Fruit fly (Drosophila melanogaster) whole organism, embryonic: ENCODE data around the gene CG15894.

Experiments used
- Ada2b ChIP-seq: fragments of 200-800 bp; sonication (Bioruptor generic); IDR thresholded peaks from 2 replicates; pipeline ENCODE4 v1.3.6; 2022; ENCODE audit warnings: missing biosample characterization, missing genetic modification characterization
- Atf-2 ChIP-seq: fragments of 200-800 bp; sonication (Bioruptor generic); optimal IDR thresholded peaks from 2 replicates; lab custom pipeline; 2016; ENCODE audit warnings: missing biosample characterization, missing genetic modification characterization
- Atf6 ChIP-seq: fragments of 200-800 bp; sonication (Bioruptor generic); IDR thresholded peaks from 2 replicates; pipeline ENCODE4 v1.3.6; 2022; ENCODE audit warnings: missing biosample characterization, missing genetic modification characterization
- B-H2 ChIP-seq: fragments of 200-800 bp; sonication (Bioruptor generic); optimal IDR thresholded peaks from 2 replicates; lab custom pipeline; 2018; ENCODE audit warnings: missing biosample characterization, mild to moderate bottlenecking, missing genetic modification characterization
- Bgb ChIP-seq: fragments of 200-800 bp; sonication (Bioruptor generic); IDR thresholded peaks from 2 replicates; pipeline ENCODE4 v1.3.6; 2022; ENCODE audit warnings: missing biosample characterization, missing genetic modification characterization; ENCODE audit not compliant: partially characterized antibody
- CG11504 ChIP-seq: fragments of 200-800 bp; sonication (Bioruptor generic); optimal IDR thresholded peaks from 3 replicates; lab custom pipeline; 2019; ENCODE audit warnings: missing biosample characterization, mild to moderate bottlenecking, missing genetic modification characterization, moderate library complexity
- CG12071 ChIP-seq: fragments of 200-800 bp; sonication (Bioruptor generic); optimal IDR thresholded peaks from 3 replicates; lab custom pipeline; 2018; ENCODE audit warnings: missing biosample characterization, mild to moderate bottlenecking, missing genetic modification characterization
- CG13287 ChIP-seq: fragments of 200-800 bp; sonication (Bioruptor generic); IDR thresholded peaks from 2 replicates; pipeline ENCODE4 v1.3.6; 2022; ENCODE audit warnings: missing biosample characterization, missing genetic modification characterization; ENCODE audit not compliant: partially characterized antibody
- CG13894 ChIP-seq: fragments of 200-800 bp; sonication (Bioruptor generic); optimal IDR thresholded peaks from 3 replicates; lab custom pipeline; 2018; ENCODE audit warnings: missing biosample characterization, mild to moderate bottlenecking, missing genetic modification characterization, moderate library complexity
- CG16813 ChIP-seq: fragments of 200-800 bp; sonication (Bioruptor generic); IDR thresholded peaks from 3 replicates; pipeline ENCODE4 v1.3.6; 2022; ENCODE audit warnings: missing biosample characterization, missing genetic modification characterization; ENCODE audit not compliant: partially characterized antibody
- CG16863 ChIP-seq: fragments of 200-800 bp; sonication (Bioruptor generic); optimal IDR thresholded peaks from 3 replicates; lab custom pipeline; 2016; ENCODE audit warnings: missing biosample characterization, missing genetic modification characterization
- CG17912 ChIP-seq: fragments of 200-800 bp; sonication (Bioruptor generic); optimal IDR thresholded peaks from 2 replicates; lab custom pipeline; 2018; ENCODE audit warnings: missing biosample characterization, mild to moderate bottlenecking, missing genetic modification characterization
- CG2199 ChIP-seq: fragments of 200-800 bp; sonication (Bioruptor generic); IDR thresholded peaks from 3 replicates; pipeline ENCODE4 v1.3.6; 2022; ENCODE audit warnings: missing biosample characterization, missing genetic modification characterization
- CG2889 ChIP-seq: fragments of 200-800 bp; sonication (Bioruptor generic); IDR thresholded peaks from 3 replicates; pipeline ENCODE4 v1.3.6; 2022; ENCODE audit warnings: missing biosample characterization, missing genetic modification characterization
- CG34224 ChIP-seq: fragments of 200-800 bp; sonication (Bioruptor generic); IDR thresholded peaks from 3 replicates; pipeline ENCODE4 v1.3.6; 2022; ENCODE audit warnings: missing biosample characterization, missing genetic modification characterization; ENCODE audit not compliant: partially characterized antibody
- CG4360 ChIP-seq: fragments of 200-800 bp; sonication (Bioruptor generic); IDR thresholded peaks from 2 replicates; pipeline ENCODE4 v1.3.6; 2022; ENCODE audit warnings: missing biosample characterization, missing genetic modification characterization
- CG4424 ChIP-seq: fragments of 200-800 bp; sonication (Bioruptor generic); optimal IDR thresholded peaks from 3 replicates; lab custom pipeline; 2016; ENCODE audit warnings: missing biosample characterization, missing genetic modification characterization
- CG8388 ChIP-seq: fragments of 200-800 bp; sonication (Bioruptor generic); optimal IDR thresholded peaks from 2 replicates; lab custom pipeline; 2019; ENCODE audit warnings: missing biosample characterization, mild to moderate bottlenecking, missing genetic modification characterization, moderate library complexity
- CG9437 ChIP-seq: fragments of 200-800 bp; sonication (Bioruptor generic); optimal IDR thresholded peaks from 2 replicates; lab custom pipeline; 2018; ENCODE audit warnings: missing biosample characterization, mild to moderate bottlenecking, missing genetic modification characterization
- CG9609 ChIP-seq: fragments of 200-800 bp; sonication (Bioruptor generic); optimal IDR thresholded peaks from 3 replicates; lab custom pipeline; 2016; ENCODE audit warnings: missing biosample characterization, missing genetic modification characterization
- Ets97D ChIP-seq: fragments of 200-800 bp; sonication (Bioruptor generic); optimal IDR thresholded peaks from 3 replicates; lab custom pipeline; 2016; ENCODE audit warnings: missing biosample characterization, missing genetic modification characterization
- Fer2 ChIP-seq: fragments of 200-800 bp; sonication (Bioruptor generic); optimal IDR thresholded peaks from 2 replicates; lab custom pipeline; 2018; ENCODE audit warnings: missing biosample characterization, mild to moderate bottlenecking, missing genetic modification characterization, moderate library complexity
- HHEX ChIP-seq: fragments of 200-800 bp; sonication (Bioruptor generic); optimal IDR thresholded peaks from 3 replicates; lab custom pipeline; 2017; ENCODE audit warnings: missing biosample characterization, mild to moderate bottlenecking, missing genetic modification characterization, missing genetic modification reagents
- Hand ChIP-seq: fragments of 200-800 bp; sonication (Bioruptor generic); optimal IDR thresholded peaks from 2 replicates; lab custom pipeline; 2017; ENCODE audit warnings: mild to moderate bottlenecking, missing biosample characterization, missing genetic modification reagents, missing genetic modification characterization
- Hmx ChIP-seq: fragments of 200-800 bp; sonication (Bioruptor generic); optimal IDR thresholded peaks from 2 replicates; lab custom pipeline; 2016; ENCODE audit warnings: missing biosample characterization, missing genetic modification characterization
- Hr39 ChIP-seq: fragments of >200 bp; optimal IDR thresholded peaks from 2 replicates; lab custom pipeline; 2017
- Hsf ChIP-seq: fragments of 200-800 bp; sonication (Bioruptor generic); optimal IDR thresholded peaks from 3 replicates; lab custom pipeline; 2016; ENCODE audit warnings: missing biosample characterization, missing genetic modification characterization
- MESR4 ChIP-seq: fragments of 200-800 bp; sonication (Bioruptor generic); optimal IDR thresholded peaks from 2 replicates; lab custom pipeline; 2018; ENCODE audit warnings: missing biosample characterization, mild to moderate bottlenecking, missing genetic modification characterization, moderate library complexity
- MTF-1 ChIP-seq: fragments of 200-800 bp; sonication (Bioruptor generic); optimal IDR thresholded peaks from 2 replicates; lab custom pipeline; 2018; ENCODE audit warnings: missing biosample characterization, mild to moderate bottlenecking, missing genetic modification characterization, borderline replicate concordance
- Mrtf ChIP-seq: fragments of 200-800 bp; sonication (Bioruptor generic); IDR thresholded peaks from 3 replicates; pipeline ENCODE4 v1.3.6; 2022; ENCODE audit warnings: missing biosample characterization, missing genetic modification characterization
- Nf-YB ChIP-seq: fragments of 200-800 bp; sonication (Bioruptor generic); optimal IDR thresholded peaks from 3 replicates; lab custom pipeline; 2019; ENCODE audit warnings: missing biosample characterization, mild to moderate bottlenecking, missing genetic modification characterization, moderate library complexity
- dysf ChIP-seq: fragments of 200-800 bp; sonication (Bioruptor generic); IDR thresholded peaks from 3 replicates; pipeline ENCODE4 v1.3.6; 2022; ENCODE audit warnings: missing biosample characterization, missing genetic modification characterization
- fru ChIP-seq: fragments of >200 bp; optimal IDR thresholded peaks from 2 replicates; lab custom pipeline; 2017
- gcm ChIP-seq: fragments of 200-800 bp; sonication (Bioruptor generic); optimal IDR thresholded peaks from 2 replicates; lab custom pipeline; 2019; ENCODE audit warnings: missing biosample characterization, mild to moderate bottlenecking, missing genetic modification characterization, moderate library complexity
- gem ChIP-seq: fragments of 200-800 bp; sonication (Bioruptor generic); optimal IDR thresholded peaks from 2 replicates; lab custom pipeline; 2019; ENCODE audit warnings: missing biosample characterization, mild to moderate bottlenecking, missing genetic modification characterization, moderate library complexity
- ham ChIP-seq: fragments of 200-800 bp; sonication (Bioruptor generic); IDR thresholded peaks from 2 replicates; pipeline ENCODE4 v1.3.6; 2022; ENCODE audit warnings: missing biosample characterization, missing genetic modification characterization
- her ChIP-seq: fragments of 200-800 bp; sonication (Bioruptor generic); optimal IDR thresholded peaks from 2 replicates; lab custom pipeline; 2016; ENCODE audit warnings: missing biosample characterization, missing genetic modification characterization
- kah ChIP-seq: fragments of 200-800 bp; sonication (Bioruptor generic); optimal IDR thresholded peaks from 2 replicates; lab custom pipeline; 2018; ENCODE audit warnings: missing biosample characterization, mild to moderate bottlenecking, missing genetic modification characterization
- klu ChIP-seq: fragments of 200-800 bp; sonication (Bioruptor generic); IDR thresholded peaks from 2 replicates; pipeline ENCODE4 v1.3.6; 2022; ENCODE audit warnings: missing biosample characterization, missing genetic modification characterization
- lab ChIP-seq: fragments of 200-800 bp; sonication (Bioruptor generic); optimal IDR thresholded peaks from 3 replicates; lab custom pipeline; 2017; ENCODE audit warnings: missing biosample characterization, missing genetic modification characterization, mild to moderate bottlenecking, moderate library complexity, missing genetic modification reagents
- mirr ChIP-seq: fragments of 200-800 bp; sonication (Bioruptor generic); optimal IDR thresholded peaks from 3 replicates; lab custom pipeline; 2018; ENCODE audit warnings: missing biosample characterization, mild to moderate bottlenecking, missing genetic modification characterization
- mld ChIP-seq: fragments of 200-800 bp; sonication (Bioruptor generic); IDR thresholded peaks from 3 replicates; pipeline ENCODE4 v1.3.6; 2022; ENCODE audit warnings: missing biosample characterization, missing genetic modification characterization; ENCODE audit not compliant: partially characterized antibody
- nom ChIP-seq: fragments of 200-800 bp; sonication (Bioruptor generic); optimal IDR thresholded peaks from 2 replicates; lab custom pipeline; 2017; ENCODE audit warnings: missing biosample characterization, missing genetic modification characterization, mild to moderate bottlenecking, moderate library complexity, missing genetic modification reagents
- otp ChIP-seq: fragments of 200-800 bp; sonication (Bioruptor generic); IDR thresholded peaks from 3 replicates; pipeline ENCODE4, ENCODE4 v1.3.6; 2022; ENCODE audit warnings: missing biosample characterization, missing genetic modification characterization
- pb ChIP-seq: fragments of 200-800 bp; sonication (Bioruptor generic); optimal IDR thresholded peaks from 3 replicates; lab custom pipeline; 2016; ENCODE audit warnings: missing biosample characterization, missing genetic modification characterization
- pho ChIP-seq: fragments of 200-800 bp; sonication (Bioruptor generic); optimal IDR thresholded peaks from 2 replicates; lab custom pipeline; 2016; ENCODE audit warnings: missing biosample characterization, missing genetic modification characterization
- psq ChIP-seq: fragments of 200-800 bp; sonication (Bioruptor generic); optimal IDR thresholded peaks from 2 replicates; lab custom pipeline; 2017; ENCODE audit warnings: missing biosample characterization, missing genetic modification characterization
- tap ChIP-seq: fragments of 200-800 bp; optimal IDR thresholded peaks from 3 replicates; lab custom pipeline; 2019; ENCODE audit warnings: missing biosample characterization, mild to moderate bottlenecking, missing genetic modification characterization, moderate library complexity
- tin ChIP-seq: fragments of 200-800 bp; sonication (Bioruptor generic); optimal IDR thresholded peaks from 3 replicates; lab custom pipeline; 2016; ENCODE audit warnings: missing biosample characterization, missing genetic modification characterization
- usp ChIP-seq: fragments of >200 bp; optimal IDR thresholded peaks from 2 replicates; lab custom pipeline; 2017; ENCODE audit warnings: missing biosample characterization, missing genetic modification characterization
- yki ChIP-seq: fragments of >200 bp; optimal IDR thresholded peaks from 3 replicates; lab custom pipeline; 2018

CG15894 gene

dm6 chrX:6267187-6267711, 41.8 kb upstream of the CG15894 start, which contains the start of gene schlank (continued):
- TF ChIP-seq nom (GFP tag; lab: Kevin White, UChicago) (no peak), Hand (no peak), HHEX (GFP tag; lab: Kevin White, UChicago) (peak; percentile 12), mirr (GFP tag; lab: Kevin White, UChicago) (peak; percentile 30), CG4424 (GFP tag; lab: Kevin White, UChicago) (peak; percentile 30), gem (peak; percentile 69), CG12071 (GFP tag; lab: Kevin White, UChicago) (peak; percentile 25), CG13894 (tag; lab: Kevin White, UChicago) (peak; percentile 23), otp (GFP tag; lab: Robert Waterston, UW) (0 out of 3 replicates have a peak, but pooled peaks have one; percentile 12), fru (lab: Kevin White, UChicago) (no peak), MTF-1 (GFP tag; lab: Kevin White, UChicago) (no peak), Hr39 (lab: Kevin White, UChicago) (no peak), dysf (GFP tag; lab: Robert Waterston, UW) (peak; percentile 74), Nf-YB (GFP tag; lab: Kevin White, UChicago) (no peak), Atf6 (GFP tag; lab: Robert Waterston, UW) (peak; percentile 53; the same call in 1 of the 2 replicates), CG9609 (peak; percentile 33), CG17912 (no peak), CG34224 (GFP tag; lab: Robert Waterston, UW) (no peak), kah (no peak), yki (no peak), Fer2 (tag; lab: Kevin White, UChicago) (no peak), CG8388 (GFP tag; lab: Kevin White, UChicago) (peak; percentile 52), B-H2 (GFP tag; lab: Kevin White, UChicago) (no peak), ham (GFP tag; lab: Robert Waterston, UW) (no peak), psq (no peak), CG16813 (GFP tag; lab: Robert Waterston, UW) (no peak), CG16863 (GFP tag; lab: Kevin White, UChicago) (peak; percentile 57), pb (GFP tag; lab: Kevin White, UChicago) (no peak), Atf-2 (GFP tag; lab: Kevin White, UChicago) (peak; percentile 49), mld (GFP tag; lab: Robert Waterston, UW) (no peak), tin (GFP tag; lab: Kevin White, UChicago) (peak; percentile 41), klu (GFP tag; lab: Robert Waterston, UW) (peak; percentile 22; the same call in 1 of the 2 replicates), Ada2b (GFP tag; lab: Robert Waterston, UW) (peak; percentile 56), CG2889 (GFP tag; lab: Robert Waterston, UW) (0 out of 3 replicates have a peak, but pooled peaks have one; percentile 13), Bgb (GFP tag; lab: Robert Waterston, UW) (no peak), usp (GFP tag; lab: Kevin White, UChicago) (no peak), CG4360 (no peak), MESR4 (GFP tag; lab: Kevin White, UChicago) (no peak), lab (GFP tag; lab: Kevin White, UChicago) (no peak), CG2199 (no peak), CG9437 (GFP tag; lab: Kevin White, UChicago) (peak; percentile 13), gcm (GFP tag; lab: Kevin White, UChicago) (no peak), Mrtf (GFP tag; lab: Robert Waterston, UW) (no peak), CG13287 (no peak), her (GFP tag; lab: Kevin White, UChicago) (peak; percentile 67), pho (GFP tag; lab: Kevin White, UChicago) (peak; percentile 56), tap (no peak), Ets97D (GFP tag; lab: Kevin White, UChicago) (peak; percentile 36), Hsf (GFP tag; lab: Kevin White, UChicago) (peak; percentile 62), CG11504 (tag; lab: Kevin White, UChicago) (no peak), Hmx (GFP tag; lab: Kevin White, UChicago) (no peak)
